Fruit fly (Drosophila melanogaster): ENCODE results near the gene ND-ACP.

Gene ND-ACP

dm6 chr3L:1378098-1378645 is 48.4 kb downstream of the ND-ACP start:
- TF ChIP-seq CG14965 (GFP tag; optimal IDR thresholded peaks at IDR 0.05; ENCODE audit: borderline replicate concordance) = no peak
- no peak for TF ChIP-seq disco-r (GFP tag; optimal IDR thresholded peaks at IDR 0.05)
- TF ChIP-seq chm (GFP tag; IDR thresholded peaks at IDR 0.05) = no peak
- no peak for TF ChIP-seq Oli (tag; optimal IDR thresholded peaks at IDR 0.05)
- no peak for TF ChIP-seq klu (GFP tag; IDR thresholded peaks at IDR 0.05)
- no peak for TF ChIP-seq jing (GFP tag; optimal IDR thresholded peaks at IDR 0.05)
- TF ChIP-seq sr (GFP tag; IDR thresholded peaks at IDR 0.05) = peak; percentile 62; the same call in 1 of the 3 replicates
- TF ChIP-seq CG8924 (tag; optimal IDR thresholded peaks at IDR 0.05) = no peak
- peak; percentile 78 for TF ChIP-seq Med (GFP tag)
- TF ChIP-seq CG10366 (GFP tag; IDR thresholded peaks at IDR 0.05) = no peak
- no peak for TF ChIP-seq lab (GFP tag; optimal IDR thresholded peaks at IDR 0.05)
- no peak for TF ChIP-seq nerfin-2 (GFP tag; IDR thresholded peaks at IDR 0.05; ENCODE audit: partially characterized antibody)
- TF ChIP-seq abd-A (tag; optimal IDR thresholded peaks at IDR 0.05) = peak; percentile 4
- TF ChIP-seq CG13296 (GFP tag; optimal IDR thresholded peaks at IDR 0.05) = no peak
- peak; percentile 4 for TF ChIP-seq CG13894 (tag; optimal IDR thresholded peaks at IDR 0.05)
- no peak for TF ChIP-seq cg (GFP tag; optimal IDR thresholded peaks at IDR 0.05)
- TF ChIP-seq Blimp-1 (GFP tag; optimal IDR thresholded peaks at IDR 0.05) = no peak
- TF ChIP-seq sd (tag; optimal IDR thresholded peaks at IDR 0.05) = peak; percentile 98
- no peak for TF ChIP-seq nmo (GFP tag; optimal IDR thresholded peaks at IDR 0.05)
- no peak for TF ChIP-seq pita (GFP tag; optimal IDR thresholded peaks at IDR 0.05)
- no peak for TF ChIP-seq CG15479 (GFP tag; optimal IDR thresholded peaks at IDR 0.05)
- TF ChIP-seq chinmo (GFP tag; IDR thresholded peaks at IDR 0.05; ENCODE audit: partially characterized antibody) = peak; percentile 49; the same call in 1 of the 4 replicates
- no peak for TF ChIP-seq maf-S (GFP tag; optimal IDR thresholded peaks at IDR 0.05)
- no peak for TF ChIP-seq CG1602 (GFP tag; optimal IDR thresholded peaks at IDR 0.05)
- TF ChIP-seq CG12769 (tag; optimal IDR thresholded peaks at IDR 0.05) = peak; percentile 46
- no peak for TF ChIP-seq CG12071 (GFP tag; optimal IDR thresholded peaks at IDR 0.05)

- TF ChIP-seq CkIIα-i1 (GFP tag; IDR thresholded peaks at IDR 0.05) (no peak), usp (GFP tag; optimal IDR thresholded peaks at IDR 0.05) (no peak), crp (GFP tag; optimal IDR thresholded peaks at IDR 0.05) (no peak), gcm2 (GFP tag; optimal IDR thresholded peaks at IDR 0.05) (no peak), CG7556 (GFP tag; optimal IDR thresholded peaks at IDR 0.05) (peak; percentile 68), CG10462 (GFP tag; optimal IDR thresholded peaks at IDR 0.05) (no peak), Xbp1 (GFP tag; optimal IDR thresholded peaks at IDR 0.05) (peak; percentile 33), run (tag; optimal IDR thresholded peaks at IDR 0.05) (no peak), Dll (GFP tag; IDR thresholded peaks at IDR 0.05; ENCODE audit: partially characterized antibody) (no peak), CG34422 (GFP tag; IDR thresholded peaks at IDR 0.05) (peak; percentile 64; the same call in 2 of the 3 replicates), CG14441 (GFP tag; IDR thresholded peaks at IDR 0.05) (peak; percentile 54; the same call in 1 of the 2 replicates), CG4404 (GFP tag; IDR thresholded peaks at IDR 0.05) (peak; percentile 62), CG14710 (tag; optimal IDR thresholded peaks at IDR 0.05) (peak; percentile 64), CG7372 (GFP tag; IDR thresholded peaks at IDR 0.05) (peak; percentile 62; the same call in 1 of the 2 replicates), ranshi (GFP tag; IDR thresholded peaks at IDR 0.05) (0 out of 2 replicates have a peak, but pooled peaks have one; percentile 27), Rfx (GFP tag; IDR thresholded peaks at IDR 0.05) (0 out of 2 replicates have a peak, but pooled peaks have one; percentile 9), shn (GFP tag; optimal IDR thresholded peaks at IDR 0.05) (no peak), CG6654 (GFP tag; optimal IDR thresholded peaks at IDR 0.05) (no peak), CG3838 (GFP tag; optimal IDR thresholded peaks at IDR 0.05) (peak; percentile 5), Hsf (GFP tag; optimal IDR thresholded peaks at IDR 0.05) (peak; percentile 34), vfl (GFP tag; optimal IDR thresholded peaks at IDR 0.05) (no peak), CG9876 (GFP tag; optimal IDR thresholded peaks at IDR 0.05) (no peak), CG12299 (tag; optimal IDR thresholded peaks at IDR 0.05) (no peak)
These were observed 49.3 kb downstream of the ND-ACP start for dm6 chr3L:1378862-1379543.
